Fruit fly (Drosophila melanogaster): Measurements from ENCODE around the gene alpha4GT1.

DNA sequence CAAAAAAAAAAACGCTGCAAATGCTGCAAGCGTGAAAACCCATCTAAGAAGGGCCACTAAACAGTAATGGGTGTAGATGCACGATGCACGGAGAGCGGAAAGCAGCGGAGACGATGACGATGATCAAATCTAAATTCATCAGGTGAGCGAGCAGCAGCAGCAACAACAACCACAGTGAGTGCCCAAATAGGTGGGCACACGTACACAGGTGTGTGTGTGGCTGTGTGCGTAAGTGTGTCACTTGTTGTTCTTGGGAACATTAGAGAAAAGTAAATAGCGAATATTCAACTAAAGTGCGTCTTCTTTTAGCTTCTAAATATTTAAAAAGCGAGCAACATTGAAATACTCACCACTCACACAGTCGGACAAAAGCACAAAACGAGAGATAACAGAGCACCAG is 29.7 kb downstream of the alpha4GT1 start:
- TF ChIP-seq Ets96B (tag; optimal IDR thresholded peaks at IDR 0.05), result no peak
- TF ChIP-seq CG10631 (GFP tag; optimal IDR thresholded peaks at IDR 0.05), result no peak
- TF ChIP-seq CG6808 (GFP tag; optimal IDR thresholded peaks at IDR 0.05), result no peak
- no peak for TF ChIP-seq CG15336 (GFP tag; IDR thresholded peaks at IDR 0.05)
- TF ChIP-seq Hr4 (GFP tag; optimal IDR thresholded peaks at IDR 0.05), result no peak
- TF ChIP-seq CG6792 (GFP tag; optimal IDR thresholded peaks at IDR 0.05), result no peak
- TF ChIP-seq esn (GFP tag; optimal IDR thresholded peaks at IDR 0.05), result no peak
- no peak for TF ChIP-seq CG3919 (GFP tag; optimal IDR thresholded peaks at IDR 0.05)
- TF ChIP-seq vri (GFP tag; optimal IDR thresholded peaks at IDR 0.05), result no peak
- TF ChIP-seq fkh (GFP tag; optimal IDR thresholded peaks at IDR 0.05), result peak; percentile 60

All from whole organism, prepupa.